Fruit fly (Drosophila melanogaster) whole organism, pupa: Measurements from ENCODE around the gene CG34448.

Experiments used
- CG10348 ChIP-seq: fragments of 200-800 bp; sonication (Bioruptor generic); IDR thresholded peaks from 2 replicates; pipeline ENCODE4 v1.3.6; 2022; ENCODE audit warnings: missing biosample characterization, missing genetic modification characterization
- CG12605 ChIP-seq: fragments of 200-800 bp; sonication (Bioruptor generic); IDR thresholded peaks from 2 replicates; pipeline ENCODE4 v1.3.6; 2022; ENCODE audit warnings: missing biosample characterization, missing genetic modification characterization
- CG13204 ChIP-seq: fragments of 200-800 bp; sonication (Bioruptor generic); optimal IDR thresholded peaks from 2 replicates; lab custom pipeline; 2018; ENCODE audit warnings: missing biosample characterization, mild to moderate bottlenecking, missing genetic modification characterization, moderate library complexity
- CG14655 ChIP-seq: fragments of 200-800 bp; sonication (Bioruptor generic); optimal IDR thresholded peaks from 3 replicates; lab custom pipeline; 2017; ENCODE audit warnings: mild to moderate bottlenecking, missing biosample characterization, missing genetic modification reagents, missing genetic modification characterization
- CG15710 ChIP-seq: fragments of 200-800 bp; sonication (Bioruptor generic); optimal IDR thresholded peaks from 2 replicates; lab custom pipeline; 2018; ENCODE audit warnings: missing biosample characterization, mild to moderate bottlenecking, missing genetic modification characterization, moderate library complexity
- CG17806 ChIP-seq: fragments of 200-800 bp; sonication (Bioruptor generic); optimal IDR thresholded peaks from 2 replicates; lab custom pipeline; 2018; ENCODE audit warnings: missing biosample characterization, mild to moderate bottlenecking, missing genetic modification characterization, moderate library complexity
- CG32121 ChIP-seq: fragments of 200-800 bp; sonication (Bioruptor generic); IDR thresholded peaks from 2 replicates; pipeline ENCODE4 v1.3.6; 2022; ENCODE audit warnings: missing biosample characterization, missing genetic modification characterization
- CG34367 ChIP-seq: fragments of 200-800 bp; sonication (Bioruptor generic); optimal IDR thresholded peaks from 2 replicates; lab custom pipeline; 2018; ENCODE audit warnings: missing biosample characterization, mild to moderate bottlenecking, missing genetic modification characterization
- CG4496 ChIP-seq: fragments of 200-800 bp; sonication (Bioruptor generic); IDR thresholded peaks from 3 replicates; pipeline ENCODE4 v1.3.6; 2022; ENCODE audit warnings: missing biosample characterization, missing genetic modification characterization
- CG8159 ChIP-seq: fragments of 200-800 bp; sonication (Bioruptor generic); optimal IDR thresholded peaks from 3 replicates; lab custom pipeline; 2018; ENCODE audit warnings: missing biosample characterization, mild to moderate bottlenecking, missing genetic modification characterization, moderate library complexity
- CG8301 ChIP-seq: fragments of 200-800 bp; sonication (Bioruptor generic); optimal IDR thresholded peaks from 2 replicates; lab custom pipeline; 2018; ENCODE audit warnings: missing biosample characterization, mild to moderate bottlenecking, missing genetic modification characterization
- CG9948 ChIP-seq: fragments of 200-800 bp; sonication (Bioruptor generic); optimal IDR thresholded peaks from 2 replicates; lab custom pipeline; 2018; ENCODE audit warnings: missing biosample characterization, mild to moderate bottlenecking, missing genetic modification characterization, moderate library complexity
- D1 ChIP-seq: fragments of 200-800 bp; sonication (Bioruptor generic); optimal IDR thresholded peaks from 2 replicates; lab custom pipeline; 2018; ENCODE audit warnings: missing biosample characterization, mild to moderate bottlenecking, missing genetic modification characterization, moderate library complexity
- EcR ChIP-seq: fragments of 200-800 bp; sonication (Bioruptor generic); optimal IDR thresholded peaks from 3 replicates; lab custom pipeline; 2019; ENCODE audit warnings: missing biosample characterization, missing genetic modification characterization, mild to moderate bottlenecking, moderate library complexity, missing genetic modification reagents
- Ets98B ChIP-seq: fragments of 200-800 bp; sonication (Bioruptor generic); IDR thresholded peaks from 2 replicates; pipeline ENCODE4 v1.3.6; 2022; ENCODE audit warnings: missing biosample characterization, missing genetic modification characterization
- Pif1A ChIP-seq: fragments of 200-800 bp; sonication (Bioruptor generic); optimal IDR thresholded peaks from 3 replicates; lab custom pipeline; 2016; ENCODE audit warnings: missing biosample characterization, missing genetic modification characterization
- Pif1B ChIP-seq: fragments of 200-800 bp; sonication (Bioruptor generic); optimal IDR thresholded peaks from 3 replicates; lab custom pipeline; 2016; ENCODE audit warnings: missing biosample characterization, missing genetic modification characterization
- Snoo ChIP-seq: fragments of 200-800 bp; sonication (Bioruptor generic); optimal IDR thresholded peaks from 3 replicates; lab custom pipeline; 2017; ENCODE audit warnings: missing biosample characterization, mild to moderate bottlenecking, missing genetic modification characterization, inconsistent platforms
- fd96Ca ChIP-seq: fragments of 200-800 bp; sonication (Bioruptor generic); IDR thresholded peaks from 3 replicates; pipeline ENCODE4 v1.3.6; 2022; ENCODE audit warnings: missing biosample characterization, missing genetic modification characterization
- gl ChIP-seq: fragments of 200-800 bp; sonication (Bioruptor generic); optimal IDR thresholded peaks from 2 replicates; lab custom pipeline; 2018; ENCODE audit warnings: missing biosample characterization, mild to moderate bottlenecking, missing genetic modification characterization
- rn ChIP-seq: fragments of 200-800 bp; sonication (Bioruptor generic); IDR thresholded peaks from 2 replicates; pipeline ENCODE4 v1.3.6; 2022; ENCODE audit warnings: missing biosample characterization, missing genetic modification characterization

The CG34448 gene

dm6 chr2L:2373818-2374746 lies 43.7 kb downstream of the CG34448 start, which contains the start of the genes CG3609 and CG15390:
Gene CG3609 (minus strand): TSS chr2L:2374627.
Gene CG15390 (plus strand): TSS chr2L:2374713.
- peak; percentile 55 for TF ChIP-seq CG34367
- peak; percentile 91 for TF ChIP-seq Pif1A (GFP tag; lab: Kevin White, UChicago)
- peak; percentile 54 for TF ChIP-seq CG17806
- peak; percentile 89 for TF ChIP-seq Ets98B
- no peak for TF ChIP-seq D1 (tag; lab: Kevin White, UChicago)
- peak; percentile 91 for TF ChIP-seq CG4496 (GFP tag; lab: Robert Waterston, UW)
- peak; percentile 59 for TF ChIP-seq CG13204 (GFP tag; lab: Kevin White, UChicago)
- peak; percentile 88 for TF ChIP-seq Pif1B (GFP tag; lab: Kevin White, UChicago)
- peak; percentile 60 for TF ChIP-seq CG15710 (tag; lab: Kevin White, UChicago)
- peak; percentile 78 for TF ChIP-seq CG32121 (GFP tag; lab: Robert Waterston, UW)
- TF ChIP-seq rn (GFP tag; lab: Robert Waterston, UW), result peak; percentile 51; the same call in 1 of the 2 replicates
- peak; percentile 54 for TF ChIP-seq CG14655 (GFP tag; lab: Kevin White, UChicago)
- TF ChIP-seq EcR (GFP tag; lab: Kevin White, UChicago), result peak; percentile 30
- TF ChIP-seq CG8301 (tag; lab: Kevin White, UChicago), result peak; percentile 40
- peak; percentile 60 for TF ChIP-seq Snoo (tag; lab: Kevin White, UChicago)
- peak; percentile 85 for TF ChIP-seq fd96Ca
- peak; percentile 72 for TF ChIP-seq gl
- peak; percentile 49 for TF ChIP-seq CG8159 (tag; lab: Kevin White, UChicago)
- no peak for TF ChIP-seq CG10348 (GFP tag; lab: Robert Waterston, UW)
- TF ChIP-seq CG12605 (GFP tag; lab: Robert Waterston, UW), result peak; percentile 60
- peak; percentile 55 for TF ChIP-seq CG9948
- TF ChIP-seq, all 21 proteins: peak for 19

dm6 chr2L:2372112-2372449 lies 45.7 kb downstream of the CG34448 start:
- TF ChIP-seq CG9948 (no peak), CG4496 (GFP tag; lab: Robert Waterston, UW) (no peak), rn (GFP tag; lab: Robert Waterston, UW) (no peak), CG10348 (GFP tag; lab: Robert Waterston, UW) (no peak), Pif1A (GFP tag; lab: Kevin White, UChicago) (no peak), CG34367 (no peak), CG32121 (GFP tag; lab: Robert Waterston, UW) (no peak), CG12605 (GFP tag; lab: Robert Waterston, UW) (no peak), Ets98B (no peak), D1 (tag; lab: Kevin White, UChicago) (no peak), gl (no peak), CG13204 (GFP tag; lab: Kevin White, UChicago) (no peak), CG8159 (tag; lab: Kevin White, UChicago) (no peak), Snoo (tag; lab: Kevin White, UChicago) (no peak), Pif1B (GFP tag; lab: Kevin White, UChicago) (no peak), CG8301 (tag; lab: Kevin White, UChicago) (no peak)
- TF ChIP-seq, all 21 proteins: peak for 0

dm6 chr2L:2371406-2372111 lies 46.2 kb downstream of the CG34448 start, which contains the start of gene CG3597:
Gene CG3597 (minus strand): TSS chr2L:2371524.
- no peak for TF ChIP-seq Pif1A (GFP tag; lab: Kevin White, UChicago)
- no peak for TF ChIP-seq D1 (tag; lab: Kevin White, UChicago)
- no peak for TF ChIP-seq CG14655 (GFP tag; lab: Kevin White, UChicago)
- TF ChIP-seq CG8301 (tag; lab: Kevin White, UChicago), result no peak
- no peak for TF ChIP-seq CG32121 (GFP tag; lab: Robert Waterston, UW)
- TF ChIP-seq rn (GFP tag; lab: Robert Waterston, UW), result no peak
- TF ChIP-seq CG13204 (GFP tag; lab: Kevin White, UChicago), result no peak
- TF ChIP-seq Snoo (tag; lab: Kevin White, UChicago), result no peak
- TF ChIP-seq CG9948, result no peak
- no peak for TF ChIP-seq Ets98B
- no peak for TF ChIP-seq CG17806
- no peak for TF ChIP-seq CG10348 (GFP tag; lab: Robert Waterston, UW)
- no peak for TF ChIP-seq CG4496 (GFP tag; lab: Robert Waterston, UW)
- no peak for TF ChIP-seq EcR (GFP tag; lab: Kevin White, UChicago)
- TF ChIP-seq CG15710 (tag; lab: Kevin White, UChicago), result no peak
- no peak for TF ChIP-seq Pif1B (GFP tag; lab: Kevin White, UChicago)
- TF ChIP-seq fd96Ca, result no peak
- no peak for TF ChIP-seq CG12605 (GFP tag; lab: Robert Waterston, UW)
- TF ChIP-seq, all 21 proteins: peak for 0

dm6 chr2L:2370352-2370751 lies 47.4 kb downstream of the CG34448 start:
- TF ChIP-seq CG14655 (GFP tag; lab: Kevin White, UChicago) (no peak), CG8159 (tag; lab: Kevin White, UChicago) (no peak), CG32121 (GFP tag; lab: Robert Waterston, UW) (no peak), Snoo (tag; lab: Kevin White, UChicago) (no peak), rn (GFP tag; lab: Robert Waterston, UW) (no peak), CG9948 (no peak), CG8301 (tag; lab: Kevin White, UChicago) (no peak), CG17806 (no peak), CG10348 (GFP tag; lab: Robert Waterston, UW) (no peak), gl (no peak), CG13204 (GFP tag; lab: Kevin White, UChicago) (no peak)
